Fruit fly (Drosophila melanogaster): ENCODE data around the gene CG11030.

The CG11030 gene

dm6 chr2L:5751448-5751847 is 27.0 kb downstream of the CG11030 start:
- no peak for TF ChIP-seq CG17801 (GFP tag; optimal IDR thresholded peaks at IDR 0.05; ENCODE audit: partially characterized antibody)

- no peak for TF ChIP-seq CG17801 (GFP tag; optimal IDR thresholded peaks at IDR 0.05; ENCODE audit: partially characterized antibody)
Measured at dm6 chr2L:5765139-5765538, 40.7 kb downstream of the CG11030 start.

dm6 chr2L:5766042-5766441 is 41.6 kb downstream of the CG11030 start, which contains the start of gene obst-E:
obst-E (minus strand) TSS chr2L:5766142.
- TF ChIP-seq CG17801 (GFP tag; optimal IDR thresholded peaks at IDR 0.05; ENCODE audit: partially characterized antibody) = no peak

dm6 chr2L:5766498-5767008 is 42.1 kb downstream of the CG11030 start:
- TF ChIP-seq CG17801 (GFP tag; optimal IDR thresholded peaks at IDR 0.05; ENCODE audit: partially characterized antibody) = no peak

dm6 chr2L:5771179-5771578 is 46.7 kb downstream of the CG11030 start:
- no peak for TF ChIP-seq CG17801 (GFP tag; optimal IDR thresholded peaks at IDR 0.05; ENCODE audit: partially characterized antibody)

dm6 chr2L:5772262-5772661 is 47.8 kb downstream of the CG11030 start:
- TF ChIP-seq CG17801 (GFP tag; optimal IDR thresholded peaks at IDR 0.05; ENCODE audit: partially characterized antibody) = no peak

- no peak for TF ChIP-seq CG17801 (GFP tag; optimal IDR thresholded peaks at IDR 0.05; ENCODE audit: partially characterized antibody)
Measured at dm6 chr2L:5778157-5778556, 53.7 kb downstream of the CG11030 start.

dm6 chr2L:5780703-5781102 is 56.2 kb downstream of the CG11030 start:
- TF ChIP-seq CG17801 (GFP tag; optimal IDR thresholded peaks at IDR 0.05; ENCODE audit: partially characterized antibody) = no peak

- no peak for TF ChIP-seq CG17801 (GFP tag; optimal IDR thresholded peaks at IDR 0.05; ENCODE audit: partially characterized antibody)
Measured at dm6 chr2L:5781181-5781580, 56.7 kb downstream of the CG11030 start.

- no peak for TF ChIP-seq CG17801 (GFP tag; optimal IDR thresholded peaks at IDR 0.05; ENCODE audit: partially characterized antibody)
Measured at dm6 chr2L:5782866-5783265, 58.4 kb downstream of the CG11030 start.

- TF ChIP-seq CG17801 (GFP tag; optimal IDR thresholded peaks at IDR 0.05; ENCODE audit: partially characterized antibody) = no peak
Measured at dm6 chr2L:5783731-5784130, 59.3 kb downstream of the CG11030 start, which contains the start of gene CG31913. CG31913 (plus strand) TSS chr2L:5784031.

- no peak for TF ChIP-seq CG17801 (GFP tag; optimal IDR thresholded peaks at IDR 0.05; ENCODE audit: partially characterized antibody)
Measured at dm6 chr2L:5789268-5789667, 64.8 kb downstream of the CG11030 start.

- TF ChIP-seq CG17801 (GFP tag; optimal IDR thresholded peaks at IDR 0.05; ENCODE audit: partially characterized antibody) = no peak
Measured at dm6 chr2L:5790799-5791526, 66.5 kb downstream of the CG11030 start.

- no peak for TF ChIP-seq CG17801 (GFP tag; optimal IDR thresholded peaks at IDR 0.05; ENCODE audit: partially characterized antibody)
Measured at dm6 chr2L:5793098-5793497, 68.6 kb downstream of the CG11030 start.

- TF ChIP-seq CG17801 (GFP tag; optimal IDR thresholded peaks at IDR 0.05; ENCODE audit: partially characterized antibody) = no peak
Measured at dm6 chr2L:5795192-5795591, 70.7 kb downstream of the CG11030 start.

- TF ChIP-seq CG17801 (GFP tag; optimal IDR thresholded peaks at IDR 0.05; ENCODE audit: partially characterized antibody) = no peak
Measured at dm6 chr2L:5797977-5798376, 73.5 kb downstream of the CG11030 start.

- TF ChIP-seq CG17801 (GFP tag; optimal IDR thresholded peaks at IDR 0.05; ENCODE audit: partially characterized antibody) = no peak
Measured at dm6 chr2L:5798629-5799028, 74.2 kb downstream of the CG11030 start.

Measured in ovary, adult (tissue).